Fruit fly (Drosophila melanogaster): ENCODE measurements around the gene crq.

DNA sequence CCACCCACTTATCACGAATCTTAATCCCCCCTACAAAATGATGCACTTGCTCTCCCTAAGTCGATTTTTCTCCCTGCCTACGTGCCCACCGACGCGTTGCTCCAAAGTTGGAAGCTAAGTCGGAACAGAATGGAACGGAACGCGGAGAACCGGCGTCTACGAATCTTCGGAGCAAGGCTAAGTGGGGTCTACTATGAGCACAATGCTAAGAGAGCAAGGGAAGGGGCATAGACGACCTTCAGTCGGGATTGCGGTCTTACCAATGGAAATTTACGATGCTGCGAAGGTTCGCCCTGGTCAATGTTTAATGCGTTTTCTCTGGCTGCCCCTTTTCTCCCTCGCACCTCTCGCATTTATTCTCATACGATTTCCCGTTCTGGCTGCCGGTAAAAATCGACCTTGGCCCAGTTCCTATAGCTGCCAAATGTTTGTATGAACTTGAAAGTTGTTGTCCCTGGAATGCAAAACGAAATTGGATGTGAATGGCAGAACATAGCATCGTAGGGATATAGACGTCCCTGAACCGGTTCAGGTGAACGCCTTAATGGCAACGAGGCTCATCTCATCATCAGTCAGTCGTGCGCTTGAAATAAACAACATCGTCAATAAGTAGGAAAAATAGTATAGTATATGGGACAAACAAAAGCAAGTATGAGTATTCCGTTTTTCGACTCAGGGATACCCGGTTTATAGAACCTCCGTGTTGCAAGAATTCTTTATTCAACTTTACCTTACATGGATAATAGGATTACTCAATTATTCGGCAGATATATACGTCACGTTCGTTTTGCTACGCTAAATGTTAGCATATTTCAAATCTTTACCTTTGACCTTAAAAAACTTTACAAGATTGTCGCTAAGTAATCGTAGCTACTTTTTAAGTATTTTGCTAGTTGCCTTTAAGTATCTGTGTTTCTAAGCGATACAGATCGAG lies 30.8 kb upstream of the crq start:
- no peak for TF ChIP-seq EcR (GFP tag; optimal IDR thresholded peaks at IDR 0.05)
- no peak for TF ChIP-seq Dll (optimal IDR thresholded peaks at IDR 0.05)
